Worm (Caenorhabditis elegans): ENCODE measurements around the gene ggtb-1.

DNA sequence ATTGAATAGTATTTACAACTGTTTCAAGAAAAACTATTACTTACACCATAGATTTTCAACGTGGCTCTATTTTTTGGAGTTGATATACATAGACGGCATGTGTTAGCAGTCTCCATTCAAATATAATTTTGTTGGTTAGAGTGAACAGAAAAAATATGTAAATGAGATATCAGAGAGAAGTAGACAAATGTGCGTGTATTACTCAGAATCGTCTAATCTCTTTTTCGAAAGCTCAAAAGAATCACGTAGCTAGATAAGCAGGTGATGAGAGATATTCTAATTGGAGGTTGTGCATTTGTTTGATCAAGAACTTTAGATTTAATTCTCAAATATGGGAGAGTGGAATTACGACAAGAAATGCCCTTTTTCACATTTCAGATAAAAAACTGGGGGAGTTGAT, 43.0 kb upstream of the ggtb-1 start, which contains the start of gene ZK418.10:
- TF ChIP-seq lin-39 (tag; optimal IDR thresholded peaks at IDR 0.05) (no peak), nhr-102 (tag; optimal IDR thresholded peaks at IDR 0.05) (no peak), snpc-4 (tag; optimal IDR thresholded peaks at IDR 0.05) (no peak), ctbp-1 (GFP tag; IDR thresholded peaks at IDR 0.05) (no peak), fkh-10 (GFP tag; optimal IDR thresholded peaks at IDR 0.05) (no peak), nhr-77 (tag; optimal IDR thresholded peaks at IDR 0.05) (no peak), Y5F2A.4 (GFP tag; optimal IDR thresholded peaks at IDR 0.05) (no peak), ceh-82 (tag; optimal IDR thresholded peaks at IDR 0.05) (no peak), F49E8.2 (tag; optimal IDR thresholded peaks at IDR 0.05; ENCODE audit: borderline replicate concordance) (no peak)

All from whole organism, L4 larva.